Worm (Caenorhabditis elegans) whole organism, L1 larva: ENCODE results near the gene swd-2.2.

ENCODE experiments used
- aly-2 ChIP-seq: fragments of 150-350 bp; optimal IDR thresholded peaks from 2 replicates; lab custom pipeline; 2014; ENCODE audit warnings: missing biosample characterization, missing genetic modification characterization
- ama-1 ChIP-seq: fragments of 150-350 bp; optimal IDR thresholded peaks from 2 replicates; lab custom pipeline; 2014
- ceh-90 ChIP-seq: sonication (generic microtip); optimal IDR thresholded peaks from 2 replicates; lab custom pipeline; 2016; ENCODE audit warnings: missing genetic modification characterization, missing compliant biosample characterization
- egl-27 ChIP-seq, 2 experiments: fragments of 150-350 bp in 1 of 2; sonication (generic microtip); optimal IDR thresholded peaks; 3 replicates each; lab custom pipeline; 2017 to 2018; ENCODE audit warnings: missing biosample characterization in 2 of 2, missing genetic modification characterization in 2 of 2, missing genetic modification reagents in 2 of 2
- fkh-8 ChIP-seq: sonication (generic microtip); optimal IDR thresholded peaks from 2 replicates; lab custom pipeline; 2016; ENCODE audit warnings: mild to moderate bottlenecking, missing genetic modification characterization, missing compliant biosample characterization
- lin-15B ChIP-seq: fragments of 150-350 bp; sonication (generic microtip); optimal IDR thresholded peaks from 3 replicates; lab custom pipeline; 2014; ENCODE audit warnings: missing biosample characterization, missing genetic modification characterization
- lsy-2 ChIP-seq, 2 experiments: fragments of 150-350 bp; optimal IDR thresholded peaks; 2 replicates each; lab custom pipeline; 2014; ENCODE audit warnings: missing biosample characterization in 2 of 2, missing genetic modification characterization in 2 of 2
- nhr-12 ChIP-seq: sonication (generic microtip); optimal IDR thresholded peaks from 2 replicates; lab custom pipeline; 2017; ENCODE audit warnings: missing biosample characterization, missing genetic modification characterization
- nhr-19 ChIP-seq: fragments of 200-800 bp; sonication (Bioruptor generic); conservative IDR thresholded peaks from 2 replicates; pipeline ENCODE4 v1.3.6; 2022; ENCODE audit warnings: missing genetic modification characterization, missing compliant biosample characterization
- pag-3 ChIP-seq: sonication (generic microtip); optimal IDR thresholded peaks from 2 replicates; lab custom pipeline; 2017; ENCODE audit warnings: missing genetic modification characterization, mild to moderate bottlenecking, missing compliant biosample characterization, antibody characterized with exemption, borderline replicate concordance; ENCODE audit not compliant: insufficient read depth
- pax-3 ChIP-seq: fragments of 200-800 bp; sonication (Bioruptor generic); optimal IDR thresholded peaks from 2 replicates; lab custom pipeline; 2018; ENCODE audit warnings: mild to moderate bottlenecking, missing genetic modification characterization, moderate library complexity, missing compliant biosample characterization
- pqm-1 ChIP-seq: sonication (generic microtip); optimal IDR thresholded peaks from 3 replicates; lab custom pipeline; 2017; ENCODE audit warnings: missing biosample characterization, missing genetic modification characterization
- unc-62 ChIP-seq: fragments of 150-350 bp; optimal IDR thresholded peaks from 2 replicates; lab custom pipeline; 2014; ENCODE audit warnings: missing biosample characterization, missing genetic modification reagents, missing genetic modification characterization
- vab-15 ChIP-seq: sonication (generic microtip); optimal IDR thresholded peaks from 2 replicates; lab custom pipeline; 2017; ENCODE audit warnings: missing genotype, mild to moderate bottlenecking, missing genetic modification characterization, missing compliant biosample characterization

- no peak for TF ChIP-seq pag-3 (tag; lab: Kevin White, UChicago)
- no peak for TF ChIP-seq pqm-1 (tag; lab: Kevin White, UChicago)
- no peak for TF ChIP-seq vab-15
- TF ChIP-seq pax-3 (tag; lab: Kevin White, UChicago) = no peak
- TF ChIP-seq unc-62 = no peak
- no peak for TF ChIP-seq nhr-12 (tag; lab: Kevin White, UChicago)
- peak; percentile 64 for TF ChIP-seq ama-1 (lab: Kevin White, UChicago)
- TF ChIP-seq lsy-2 (tag; optimal IDR thresholded peaks at IDR 0.05; lab: Kevin White, UChicago) = peak; percentile 89 to 90
- peak; percentile 16 for TF ChIP-seq fkh-8 (tag; lab: Kevin White, UChicago)
- TF ChIP-seq aly-2 (tag; lab: Kevin White, UChicago) = no peak
- TF ChIP-seq egl-27 (tag; optimal IDR thresholded peaks at IDR 0.05; lab: Kevin White, UChicago) = no peak
- TF ChIP-seq ceh-90 (tag; lab: Kevin White, UChicago) = no peak
- TF ChIP-seq nhr-19 (GFP tag; lab: Robert Waterston, UW) = peak; percentile 62
- TF ChIP-seq lin-15B = peak; percentile 76
Observed at ce11 chrIV:7785506-7786065, 11.4 kb downstream of the swd-2.2 start, which contains the start of gene tag-322.
